Worm (Caenorhabditis elegans) whole organism, young adult: Measurements from ENCODE around the gene ets-10.
A peak's percentile ranks its signal among the peaks of the same experiment; 100 is the strongest.

Experiments used
- B0035.1 ChIP-seq: sonication (generic microtip); optimal IDR thresholded peaks from 2 replicates; lab custom pipeline; 2016; ENCODE audit warnings: missing genetic modification characterization, mild to moderate bottlenecking, missing compliant biosample characterization, missing genotype, missing genetic modification reagents
- B0336.3 ChIP-seq: fragments of 200-800 bp; sonication (Bioruptor generic); IDR thresholded peaks from 2 replicates; pipeline ENCODE4 v1.3.6; 2022; ENCODE audit warnings: missing genetic modification characterization, missing compliant biosample characterization
- F22D6.2 ChIP-seq: sonication (generic microtip); optimal IDR thresholded peaks from 2 replicates; lab custom pipeline; 2016; ENCODE audit warnings: mild to moderate bottlenecking, missing genetic modification characterization, missing compliant biosample characterization
- T26A5.8 ChIP-seq: sonication (generic microtip); optimal IDR thresholded peaks from 2 replicates; lab custom pipeline; 2016; ENCODE audit warnings: missing genetic modification characterization, missing compliant biosample characterization
- Y53G8AR.9 ChIP-seq: fragments of 200-800 bp; sonication (Bioruptor generic); conservative IDR thresholded peaks from 2 replicates; pipeline ENCODE4 v1.3.6; 2022; ENCODE audit warnings: missing genetic modification reagents, missing genetic modification characterization, missing compliant biosample characterization
- Y79H2A.3 ChIP-seq: fragments of 200-800 bp; sonication (Bioruptor generic); conservative IDR thresholded peaks from 2 replicates; pipeline ENCODE4 v1.3.6; 2022; ENCODE audit warnings: missing genetic modification reagents, missing genetic modification characterization, missing compliant biosample characterization
- aptf-3 ChIP-seq: fragments of 200-800 bp; sonication (Bioruptor generic); IDR thresholded peaks from 2 replicates; pipeline ENCODE4 v1.3.6; 2022; ENCODE audit warnings: missing genetic modification characterization, missing compliant biosample characterization
- atf-7 ChIP-seq: sonication (generic microtip); optimal IDR thresholded peaks from 2 replicates; lab custom pipeline; 2017; ENCODE audit warnings: mild to moderate bottlenecking, missing genetic modification characterization, missing compliant biosample characterization
- athp-1 ChIP-seq: sonication (generic microtip); optimal IDR thresholded peaks from 2 replicates; lab custom pipeline; 2017; ENCODE audit warnings: mild to moderate bottlenecking, missing genetic modification characterization, missing compliant biosample characterization
- attf-3 ChIP-seq: fragments of 200-800 bp; sonication (Bioruptor generic); conservative IDR thresholded peaks from 2 replicates; pipeline ENCODE4 v1.3.6; 2022; ENCODE audit warnings: missing genetic modification reagents, missing genetic modification characterization, missing compliant biosample characterization
- cebp-2 ChIP-seq: fragments of 200-800 bp; sonication (Bioruptor generic); IDR thresholded peaks from 2 replicates; pipeline ENCODE4 v1.3.6; 2022; ENCODE audit warnings: missing genetic modification characterization, missing compliant biosample characterization
- ceh-27 ChIP-seq: fragments of 200-800 bp; sonication (Bioruptor generic); optimal IDR thresholded peaks from 2 replicates; lab custom pipeline; 2018; ENCODE audit warnings: mild to moderate bottlenecking, missing genetic modification characterization, moderate library complexity, missing compliant biosample characterization
- ceh-91 ChIP-seq: fragments of 200-800 bp; sonication (Bioruptor generic); IDR thresholded peaks from 2 replicates; pipeline ENCODE4 v1.3.6; 2022; ENCODE audit warnings: missing genetic modification reagents, missing genetic modification characterization, missing compliant biosample characterization
- chd-7 ChIP-seq: sonication (generic microtip); optimal IDR thresholded peaks from 2 replicates; lab custom pipeline; 2016; ENCODE audit warnings: mild to moderate bottlenecking, missing genetic modification characterization, moderate library complexity, missing compliant biosample characterization
- dox-1 ChIP-seq: fragments of 200-800 bp; sonication (Bioruptor generic); IDR thresholded peaks from 2 replicates; pipeline ENCODE4 v1.3.6; 2022; ENCODE audit warnings: missing genetic modification reagents, missing genetic modification characterization, missing compliant biosample characterization
- dpl-1 ChIP-seq: fragments of 150-350 bp; optimal IDR thresholded peaks from 2 replicates; lab custom pipeline; 2014; ENCODE audit warnings: missing biosample characterization, missing genetic modification reagents, missing genetic modification characterization
- egl-44 ChIP-seq: fragments of 200-800 bp; sonication (Bioruptor generic); IDR thresholded peaks from 2 replicates; pipeline ENCODE4 v1.3.6; 2022; ENCODE audit warnings: missing genetic modification reagents, missing genetic modification characterization, missing compliant biosample characterization
- egrh-3 ChIP-seq: fragments of 200-800 bp; sonication (Bioruptor generic); IDR thresholded peaks from 2 replicates; pipeline ENCODE4 v1.3.6; 2022; ENCODE audit warnings: missing genetic modification reagents, missing genetic modification characterization, missing compliant biosample characterization
- hlh-12 ChIP-seq: sonication (generic microtip); optimal IDR thresholded peaks from 2 replicates; lab custom pipeline; 2016; ENCODE audit warnings: missing genetic modification characterization, missing compliant biosample characterization
- hlh-26 ChIP-seq: fragments of 200-800 bp; sonication (Bioruptor generic); conservative IDR thresholded peaks from 2 replicates; pipeline ENCODE4 v1.3.6; 2022; ENCODE audit warnings: missing genetic modification reagents, missing genetic modification characterization, missing compliant biosample characterization
- hmg-1.2 ChIP-seq: fragments of 200-800 bp; sonication (Bioruptor generic); IDR thresholded peaks from 2 replicates; pipeline ENCODE4 v1.3.6; 2022; ENCODE audit warnings: missing genetic modification reagents, missing genetic modification characterization, missing compliant biosample characterization
- hmg-20 ChIP-seq: fragments of 200-800 bp; sonication (Bioruptor generic); IDR thresholded peaks from 2 replicates; pipeline ENCODE4 v1.3.6; 2022; ENCODE audit warnings: missing genetic modification reagents, missing genetic modification characterization, missing compliant biosample characterization
- hsf-1 ChIP-seq: fragments of 200-800 bp; sonication (Bioruptor generic); IDR thresholded peaks from 2 replicates; pipeline ENCODE4 v1.3.6; 2022; ENCODE audit warnings: missing genetic modification reagents, missing genetic modification characterization, missing compliant biosample characterization
- lin-35 ChIP-seq, 3 experiments: fragments of 150-350 bp in 2 of 3; sonication (generic microtip) in 1 of 3; optimal IDR thresholded peaks; 2 replicates each; lab custom pipeline; 2014 to 2018; ENCODE audit warnings: missing biosample characterization in 3 of 3, missing genetic modification characterization in 3 of 3, missing genetic modification reagents in 3 of 3
- lir-1 ChIP-seq: fragments of 200-800 bp; sonication (Bioruptor generic); conservative IDR thresholded peaks from 2 replicates; pipeline ENCODE4 v1.3.6; 2022; ENCODE audit warnings: missing genetic modification reagents, missing genetic modification characterization, missing compliant biosample characterization
- lsy-27 ChIP-seq: sonication (generic microtip); optimal IDR thresholded peaks from 2 replicates; lab custom pipeline; 2017; ENCODE audit warnings: missing genetic modification characterization, mild to moderate bottlenecking, missing compliant biosample characterization, antibody characterized with exemption, missing genotype, borderline replicate concordance; ENCODE audit not compliant: insufficient read depth
- mxl-1 ChIP-seq: sonication (generic microtip); optimal IDR thresholded peaks from 2 replicates; lab custom pipeline; 2016; ENCODE audit warnings: missing genetic modification characterization, missing compliant biosample characterization
- nfya-2 ChIP-seq: fragments of 200-800 bp; sonication (Bioruptor generic); IDR thresholded peaks from 2 replicates; pipeline ENCODE4 v1.3.6; 2022; ENCODE audit warnings: missing genetic modification reagents, missing genetic modification characterization, missing compliant biosample characterization
- nfyb-1 ChIP-seq: fragments of 200-800 bp; sonication (Bioruptor generic); IDR thresholded peaks from 2 replicates; pipeline ENCODE4 v1.3.6; 2022; ENCODE audit warnings: missing genetic modification reagents, missing genetic modification characterization, missing compliant biosample characterization
- nhr-80 ChIP-seq: sonication (generic microtip); optimal IDR thresholded peaks from 2 replicates; lab custom pipeline; 2016; ENCODE audit warnings: missing genetic modification characterization, missing compliant biosample characterization
- pbrm-1 ChIP-seq: fragments of 200-800 bp; sonication (Bioruptor generic); IDR thresholded peaks from 2 replicates; pipeline ENCODE4 v1.3.6; 2022; ENCODE audit warnings: missing genetic modification reagents, missing genetic modification characterization, missing compliant biosample characterization
- repo-1 ChIP-seq: sonication (generic microtip); optimal IDR thresholded peaks from 2 replicates; lab custom pipeline; 2017; ENCODE audit warnings: mild to moderate bottlenecking, missing genetic modification characterization, missing compliant biosample characterization
- sea-2 ChIP-seq: fragments of 200-800 bp; sonication (Bioruptor generic); IDR thresholded peaks from 2 replicates; pipeline ENCODE4 v1.3.6; 2022; ENCODE audit warnings: missing genetic modification characterization, missing compliant biosample characterization
- snpc-3.4 ChIP-seq: sonication (generic microtip); optimal IDR thresholded peaks from 2 replicates; lab custom pipeline; 2017; ENCODE audit warnings: missing genetic modification characterization, mild to moderate bottlenecking, missing compliant biosample characterization, antibody characterized with exemption, moderate library complexity, missing genotype, missing genetic modification reagents
- somi-1 ChIP-seq: fragments of 200-800 bp; sonication (Bioruptor generic); optimal IDR thresholded peaks from 2 replicates; lab custom pipeline; 2018; ENCODE audit warnings: mild to moderate bottlenecking, missing genetic modification characterization, missing compliant biosample characterization
- tlf-1 ChIP-seq: fragments of 200-800 bp; sonication (Bioruptor generic); optimal IDR thresholded peaks from 2 replicates; lab custom pipeline; 2018; ENCODE audit warnings: mild to moderate bottlenecking, missing genetic modification characterization, missing compliant biosample characterization
- zim-3 ChIP-seq: sonication (generic microtip); optimal IDR thresholded peaks from 2 replicates; lab custom pipeline; 2017; ENCODE audit warnings: mild to moderate bottlenecking, missing genetic modification characterization, moderate library complexity, missing compliant biosample characterization
- ztf-22 ChIP-seq: fragments of 200-800 bp; sonication (Bioruptor generic); optimal IDR thresholded peaks from 2 replicates; lab custom pipeline; 2018; ENCODE audit warnings: mild to moderate bottlenecking, missing genetic modification characterization, moderate library complexity, missing compliant biosample characterization
- ztf-25 ChIP-seq: fragments of 200-800 bp; sonication (Bioruptor generic); IDR thresholded peaks from 2 replicates; pipeline ENCODE4 v1.3.6; 2022; ENCODE audit warnings: missing genetic modification reagents, missing genetic modification characterization, missing compliant biosample characterization

The ets-10 gene

ce11 chrX:4252047-4252446 is 31.9 kb upstream of the ets-10 start, which contains the start of gene srv-5 (continued):
- TF ChIP-seq snpc-3.4 (tag; lab: Kevin White, UChicago), result no peak
- TF ChIP-seq sea-2 (GFP tag; lab: Robert Waterston, UW), result no peak

- TF ChIP-seq ceh-91 (GFP tag; lab: Robert Waterston, UW) (no peak), pbrm-1 (no peak), nhr-80 (tag; lab: Kevin White, UChicago) (peak; percentile 44), dox-1 (GFP tag; lab: Robert Waterston, UW) (0 out of 2 replicates have a peak, but pooled peaks have one; percentile 8), ztf-22 (no peak), egl-44 (GFP tag; lab: Robert Waterston, UW) (no peak), mxl-1 (no peak), chd-7 (tag; lab: Kevin White, UChicago) (no peak), aptf-3 (no peak), hlh-12 (tag; lab: Kevin White, UChicago) (no peak), hmg-1.2 (GFP tag; lab: Robert Waterston, UW) (peak; percentile 33; the same call in 1 of the 2 replicates), attf-3 (GFP tag; lab: Robert Waterston, UW) (no peak), hsf-1 (GFP tag; lab: Robert Waterston, UW) (no peak), nfyb-1 (GFP tag; lab: Robert Waterston, UW) (no peak), zim-3 (no peak), ceh-27 (GFP tag; lab: Kevin White, UChicago) (peak; percentile 3), cebp-2 (GFP tag; lab: Robert Waterston, UW) (no peak), snpc-3.4 (tag; lab: Kevin White, UChicago) (no peak)
Observed at ce11 chrX:4254782-4255181, 29.2 kb upstream of the ets-10 start, which contains the start of gene taf-11.1. TSS of gene taf-11.1 (plus strand) at chrX:4255170.

- TF ChIP-seq Y53G8AR.9 (GFP tag; lab: Robert Waterston, UW), result no peak
- no peak for TF ChIP-seq nfya-2 (GFP tag; lab: Robert Waterston, UW)
- TF ChIP-seq hlh-26 (GFP tag; lab: Robert Waterston, UW), result no peak
- TF ChIP-seq lir-1, result no peak
- no peak for TF ChIP-seq athp-1 (tag; lab: Kevin White, UChicago)
- TF ChIP-seq egrh-3 (GFP tag; lab: Robert Waterston, UW), result peak; percentile 71
Observed at ce11 chrX:4255366-4255765, 28.6 kb upstream of the ets-10 start.

ce11 chrX:4256761-4257160 is 27.2 kb upstream of the ets-10 start, which contains the start of gene srv-6:
TSS of gene srv-6 (plus strand) at chrX:4257061.
- TF ChIP-seq ztf-22 (no peak), repo-1 (no peak), attf-3 (GFP tag; lab: Robert Waterston, UW) (no peak), F22D6.2 (tag; lab: Kevin White, UChicago) (no peak), ztf-25 (GFP tag; lab: Robert Waterston, UW) (no peak), lir-1 (no peak), T26A5.8 (no peak), lin-35 (GFP tag; optimal IDR thresholded peaks at IDR 0.05; lab: Kevin White, UChicago) (no peak), B0035.1 (tag; lab: Kevin White, UChicago) (no peak), dpl-1 (no peak), tlf-1 (no peak), somi-1 (GFP tag; lab: Kevin White, UChicago) (no peak), atf-7 (tag; lab: Kevin White, UChicago) (no peak), lsy-27 (no peak), hmg-20 (GFP tag; lab: Robert Waterston, UW) (no peak), B0336.3 (GFP tag; lab: Robert Waterston, UW) (no peak), Y79H2A.3 (GFP tag; lab: Robert Waterston, UW) (no peak)
- TF ChIP-seq, all 124 proteins: peak for 0
